Fruit fly (Drosophila melanogaster): ENCODE data around the gene Smyd5.

Gene Smyd5

dm6 chr3R:21204500-21205167 is 14.0 kb downstream of the Smyd5 start (continued):
- peak; percentile 69 for TF ChIP-seq Nf-YB (GFP tag; optimal IDR thresholded peaks at IDR 0.05)
- peak; percentile 53; the same call in 2 of the 3 replicates for TF ChIP-seq ken (GFP tag; IDR thresholded peaks at IDR 0.05)
- peak; percentile 81 for TF ChIP-seq CG13775 (GFP tag; optimal IDR thresholded peaks at IDR 0.05)
- TF ChIP-seq Atf3 (GFP tag; optimal IDR thresholded peaks at IDR 0.05): peak; percentile 76
- TF ChIP-seq GATAe (GFP tag; conservative IDR thresholded peaks at IDR 0.05): no peak; the same call in 1 of the 2 replicates
- TF ChIP-seq vvl (GFP tag; IDR thresholded peaks at IDR 0.05): peak; percentile 70
- TF ChIP-seq H15 (GFP tag; IDR thresholded peaks at IDR 0.05): peak; percentile 77
- peak; percentile 91 for TF ChIP-seq CG1529 (GFP tag; optimal IDR thresholded peaks at IDR 0.05)
- TF ChIP-seq bigmax (GFP tag; optimal IDR thresholded peaks at IDR 0.05): no peak
- peak; percentile 47; the same call in 1 of the 2 replicates for TF ChIP-seq crol (GFP tag; IDR thresholded peaks at IDR 0.05)
- peak; percentile 91 for TF ChIP-seq CG2712 (tag; optimal IDR thresholded peaks at IDR 0.05)
- TF ChIP-seq Max (GFP tag; optimal IDR thresholded peaks at IDR 0.05): peak; percentile 72
- TF ChIP-seq fu2 (GFP tag; optimal IDR thresholded peaks at IDR 0.05): peak; percentile 69
- TF ChIP-seq Deaf1 (tag; optimal IDR thresholded peaks at IDR 0.05): peak; percentile 61
- no peak for TF ChIP-seq Hey (tag; optimal IDR thresholded peaks at IDR 0.05)
- peak; percentile 62 for TF ChIP-seq stc (GFP tag; IDR thresholded peaks at IDR 0.05)
- TF ChIP-seq gcm (GFP tag; optimal IDR thresholded peaks at IDR 0.05): peak; percentile 83
- peak; percentile 35 for TF ChIP-seq luna (GFP tag; optimal IDR thresholded peaks at IDR 0.05)
- TF ChIP-seq ATbp (GFP tag; optimal IDR thresholded peaks at IDR 0.05): peak; percentile 92
- no peak for TF ChIP-seq Doc3 (GFP tag; IDR thresholded peaks at IDR 0.05; ENCODE audit: partially characterized antibody)
- no peak for TF ChIP-seq TFAM (GFP tag; optimal IDR thresholded peaks at IDR 0.05)
- no peak for TF ChIP-seq CG16779 (GFP tag; IDR thresholded peaks at IDR 0.05)
- peak; percentile 93 for TF ChIP-seq CG10979 (tag; optimal IDR thresholded peaks at IDR 0.05)
- peak; percentile 66 for TF ChIP-seq H2.0 (GFP tag; IDR thresholded peaks at IDR 0.05)
- no peak; the same call in none of the 2 replicates for TF ChIP-seq Rx (GFP tag; IDR thresholded peaks at IDR 0.05)
- TF ChIP-seq CTCF (GFP tag; optimal IDR thresholded peaks at IDR 0.05): peak; percentile 42
- TF ChIP-seq Jarid2 (GFP tag; optimal IDR thresholded peaks at IDR 0.05): peak; percentile 65
- TF ChIP-seq Elba2 (GFP tag; optimal IDR thresholded peaks at IDR 0.05): no peak
- no peak for TF ChIP-seq wdn (GFP tag; IDR thresholded peaks at IDR 0.05)
- peak; percentile 88 for TF ChIP-seq CG10209 (GFP tag; optimal IDR thresholded peaks at IDR 0.05)
- peak; percentile 9; the same call in 1 of the 2 replicates for TF ChIP-seq Adf1 (GFP tag; IDR thresholded peaks at IDR 0.05)
- peak; percentile 59; the same call in 1 of the 2 replicates for TF ChIP-seq seq (GFP tag; IDR thresholded peaks at IDR 0.05)
- no peak for TF ChIP-seq sc (optimal IDR thresholded peaks at IDR 0.05)
- peak; percentile 78 for TF ChIP-seq sc (GFP tag; optimal IDR thresholded peaks at IDR 0.05)
- peak; percentile 67 for TF ChIP-seq CG18599 (GFP tag; optimal IDR thresholded peaks at IDR 0.05)
- peak; percentile 43; the same call in 1 of the 2 replicates for TF ChIP-seq unc-4 (GFP tag; IDR thresholded peaks at IDR 0.05; ENCODE audit: partially characterized antibody)
- TF ChIP-seq Hr51 (GFP tag; optimal IDR thresholded peaks at IDR 0.05): peak; percentile 58 to 90
- TF ChIP-seq Poxn (GFP tag; IDR thresholded peaks at IDR 0.05): no peak
- TF ChIP-seq scrt (GFP tag; optimal IDR thresholded peaks at IDR 0.05): peak; percentile 79
- TF ChIP-seq Dfd (GFP tag; optimal IDR thresholded peaks at IDR 0.05): no peak
- peak; percentile 67 for TF ChIP-seq NC2α (GFP tag; optimal IDR thresholded peaks at IDR 0.05)
- TF ChIP-seq dmrt11E (tag; optimal IDR thresholded peaks at IDR 0.05): peak; percentile 79
- peak; percentile 85 for TF ChIP-seq cato (GFP tag; optimal IDR thresholded peaks at IDR 0.05; ENCODE audit: borderline replicate concordance)
- TF ChIP-seq fru (optimal IDR thresholded peaks at IDR 0.05): no peak
- TF ChIP-seq salm (tag; optimal IDR thresholded peaks at IDR 0.05): peak; percentile 84
- TF ChIP-seq CG9727 (GFP tag; optimal IDR thresholded peaks at IDR 0.05): peak; percentile 78
- TF ChIP-seq CG18764 (GFP tag; optimal IDR thresholded peaks at IDR 0.05): peak; percentile 68
- peak; percentile 37 for TF ChIP-seq Sry-δ (GFP tag; optimal IDR thresholded peaks at IDR 0.05)
- peak; percentile 53 for TF ChIP-seq cwo (GFP tag; optimal IDR thresholded peaks at IDR 0.05)
- no peak for TF ChIP-seq Sin3A (optimal IDR thresholded peaks at IDR 0.05)
- peak; percentile 90 for TF ChIP-seq CG12391 (tag; optimal IDR thresholded peaks at IDR 0.05)
